Fruit fly (Drosophila melanogaster) whole organism, embryonic: ENCODE results near the gene mGluR.

Source experiments
- Bdp1 ChIP-seq: fragments of 200-800 bp; sonication (Bioruptor generic); optimal IDR thresholded peaks from 3 replicates; lab custom pipeline; 2016; ENCODE audit warnings: missing biosample characterization, missing genetic modification characterization
- Bgb ChIP-seq: fragments of 200-800 bp; sonication (Bioruptor generic); IDR thresholded peaks from 2 replicates; pipeline ENCODE4 v1.3.6; 2022; ENCODE audit warnings: missing biosample characterization, missing genetic modification characterization; ENCODE audit not compliant: partially characterized antibody
- CG12769 ChIP-seq: fragments of 200-800 bp; sonication (Bioruptor generic); optimal IDR thresholded peaks from 2 replicates; lab custom pipeline; 2019; ENCODE audit warnings: missing biosample characterization, mild to moderate bottlenecking, missing genetic modification characterization, moderate library complexity
- CG13296 ChIP-seq: fragments of 200-800 bp; sonication (Bioruptor generic); optimal IDR thresholded peaks from 3 replicates; lab custom pipeline; 2018; ENCODE audit warnings: missing biosample characterization, mild to moderate bottlenecking, missing genetic modification characterization
- CG14965 ChIP-seq: fragments of 200-800 bp; sonication (Bioruptor generic); optimal IDR thresholded peaks from 2 replicates; lab custom pipeline; 2016; ENCODE audit warnings: missing biosample characterization, missing genetic modification characterization, borderline replicate concordance
- CG15073 ChIP-seq: fragments of 200-800 bp; sonication (Bioruptor generic); optimal IDR thresholded peaks from 2 replicates; lab custom pipeline; 2016; ENCODE audit warnings: missing biosample characterization, missing genetic modification characterization
- CG15601 ChIP-seq: fragments of 200-800 bp; sonication (Bioruptor generic); optimal IDR thresholded peaks from 3 replicates; lab custom pipeline; 2019; ENCODE audit warnings: missing biosample characterization, mild to moderate bottlenecking, missing genetic modification characterization, moderate library complexity
- CG1603 ChIP-seq: fragments of 200-800 bp; sonication (Bioruptor generic); optimal IDR thresholded peaks from 2 replicates; lab custom pipeline; 2019; ENCODE audit warnings: missing biosample characterization, mild to moderate bottlenecking, missing genetic modification characterization, moderate library complexity
- CG17361 ChIP-seq: fragments of 200-800 bp; sonication (Bioruptor generic); IDR thresholded peaks from 3 replicates; pipeline ENCODE4 v1.3.6; 2022; ENCODE audit warnings: missing biosample characterization, missing genetic modification characterization
- CG17802 ChIP-seq: fragments of 200-800 bp; sonication (Bioruptor generic); optimal IDR thresholded peaks from 2 replicates; lab custom pipeline; 2018; ENCODE audit warnings: missing biosample characterization, mild to moderate bottlenecking, missing genetic modification characterization, moderate library complexity
- CG3163 ChIP-seq: fragments of 200-800 bp; sonication (Bioruptor generic); optimal IDR thresholded peaks from 3 replicates; lab custom pipeline; 2016; ENCODE audit warnings: missing biosample characterization, missing genetic modification characterization
- CG33213 ChIP-seq: fragments of 200-800 bp; sonication (Bioruptor generic); optimal IDR thresholded peaks from 3 replicates; lab custom pipeline; 2016; ENCODE audit warnings: missing biosample characterization, missing genetic modification characterization
- CG34224 ChIP-seq: fragments of 200-800 bp; sonication (Bioruptor generic); IDR thresholded peaks from 3 replicates; pipeline ENCODE4 v1.3.6; 2022; ENCODE audit warnings: missing biosample characterization, missing genetic modification characterization; ENCODE audit not compliant: partially characterized antibody
- CG4424 ChIP-seq: fragments of 200-800 bp; sonication (Bioruptor generic); optimal IDR thresholded peaks from 3 replicates; lab custom pipeline; 2016; ENCODE audit warnings: missing biosample characterization, missing genetic modification characterization
- CG6689 ChIP-seq: fragments of 200-800 bp; sonication (Bioruptor generic); IDR thresholded peaks from 2 replicates; pipeline ENCODE4 v1.3.6; 2022; ENCODE audit warnings: missing biosample characterization, missing genetic modification characterization
- CG7928 ChIP-seq: fragments of 200-800 bp; sonication (Bioruptor generic); optimal IDR thresholded peaks from 2 replicates; lab custom pipeline; 2017; ENCODE audit warnings: missing biosample characterization, mild to moderate bottlenecking, missing genetic modification characterization
- CG8290 ChIP-seq, 3 experiments: fragments of 200-800 bp; sonication (Bioruptor generic); optimal IDR thresholded peaks; 2 replicates each; lab custom pipeline; 2016 to 2019; ENCODE audit warnings: missing biosample characterization in 3 of 3, missing genetic modification characterization in 3 of 3, mild to moderate bottlenecking in 2 of 3, moderate library complexity in 1 of 3
- CG8359 ChIP-seq: fragments of 200-800 bp; sonication (Bioruptor generic); optimal IDR thresholded peaks from 2 replicates; lab custom pipeline; 2017; ENCODE audit warnings: missing biosample characterization, mild to moderate bottlenecking, missing genetic modification characterization, borderline replicate concordance
- CTCF ChIP-seq: fragments of 200-800 bp; sonication (Bioruptor generic); optimal IDR thresholded peaks from 2 replicates; lab custom pipeline; 2017; ENCODE audit warnings: missing biosample characterization, mild to moderate bottlenecking, missing genetic modification characterization, moderate library complexity
- Chrac-16 ChIP-seq: fragments of 200-800 bp; sonication (Bioruptor generic); optimal IDR thresholded peaks from 3 replicates; lab custom pipeline; 2016; ENCODE audit warnings: missing biosample characterization, missing genetic modification characterization
- D19B ChIP-seq: fragments of 200-800 bp; sonication (Bioruptor generic); optimal IDR thresholded peaks from 2 replicates; lab custom pipeline; 2017; ENCODE audit warnings: missing biosample characterization, mild to moderate bottlenecking, missing genetic modification characterization
- Ets65A ChIP-seq: fragments of 200-800 bp; sonication (Bioruptor generic); peaks from one replicate; lab custom pipeline; 2016; ENCODE audit warnings: missing biosample characterization, missing genetic modification characterization
- Fer2 ChIP-seq: fragments of 200-800 bp; sonication (Bioruptor generic); optimal IDR thresholded peaks from 2 replicates; lab custom pipeline; 2018; ENCODE audit warnings: missing biosample characterization, mild to moderate bottlenecking, missing genetic modification characterization, moderate library complexity
- Lpt ChIP-seq: fragments of >200 bp; optimal IDR thresholded peaks from 2 replicates; lab custom pipeline; 2018; ENCODE audit warnings: missing biosample characterization, missing genetic modification characterization
- Myb ChIP-seq: fragments of 200-800 bp; sonication (Bioruptor generic); optimal IDR thresholded peaks from 2 replicates; lab custom pipeline; 2016; ENCODE audit warnings: missing biosample characterization, missing genetic modification characterization
- NC2α ChIP-seq: fragments of 200-800 bp; sonication (Bioruptor generic); optimal IDR thresholded peaks from 2 replicates; lab custom pipeline; 2016; ENCODE audit warnings: missing biosample characterization, missing genetic modification characterization
- Nf-YB ChIP-seq: fragments of 200-800 bp; sonication (Bioruptor generic); optimal IDR thresholded peaks from 3 replicates; lab custom pipeline; 2019; ENCODE audit warnings: missing biosample characterization, mild to moderate bottlenecking, missing genetic modification characterization, moderate library complexity
- Nf-YC ChIP-seq: fragments of 200-800 bp; optimal IDR thresholded peaks from 3 replicates; lab custom pipeline; 2019; ENCODE audit warnings: missing biosample characterization, mild to moderate bottlenecking, missing genetic modification characterization, moderate library complexity
- Scr ChIP-seq: fragments of 200-800 bp; sonication (Bioruptor generic); IDR thresholded peaks from 2 replicates; pipeline ENCODE4 v1.3.6; 2022; ENCODE audit warnings: missing biosample characterization, missing genetic modification characterization; ENCODE audit not compliant: partially characterized antibody
- amos ChIP-seq: fragments of 200-800 bp; sonication (Bioruptor generic); IDR thresholded peaks from 2 replicates; pipeline ENCODE4 v1.3.6; 2022; ENCODE audit warnings: missing biosample characterization, missing genetic modification characterization; ENCODE audit not compliant: partially characterized antibody
- ato ChIP-seq: fragments of 200-800 bp; sonication (Bioruptor generic); IDR thresholded peaks from 2 replicates; pipeline ENCODE4 v1.3.6; 2022; ENCODE audit warnings: missing biosample characterization, missing genetic modification characterization; ENCODE audit not compliant: partially characterized antibody
- bsh ChIP-seq, 2 experiments: fragments of 200-800 bp; sonication (Bioruptor generic); optimal IDR thresholded peaks; 2 replicates each; lab custom pipeline; 2017 to 2018; ENCODE audit warnings: mild to moderate bottlenecking in 2 of 2, missing biosample characterization in 2 of 2, missing genetic modification characterization in 2 of 2, moderate library complexity in 1 of 2
- ci ChIP-seq: fragments of 200-800 bp; sonication (Bioruptor generic); IDR thresholded peaks from 3 replicates; pipeline ENCODE4 v1.3.6; 2022; ENCODE audit warnings: missing biosample characterization, missing genetic modification characterization
- crc ChIP-seq: fragments of 200-800 bp; sonication (Bioruptor generic); optimal IDR thresholded peaks from 2 replicates; lab custom pipeline; 2016; ENCODE audit warnings: missing biosample characterization, missing genetic modification characterization
- ems ChIP-seq: fragments of 200-800 bp; sonication (Bioruptor generic); optimal IDR thresholded peaks from 3 replicates; lab custom pipeline; 2016; ENCODE audit warnings: missing biosample characterization, missing genetic modification characterization
- ftz-f1 ChIP-seq: fragments of 200-800 bp; sonication (Bioruptor generic); optimal IDR thresholded peaks from 2 replicates; lab custom pipeline; 2016; ENCODE audit warnings: missing biosample characterization, missing genetic modification characterization
- gem ChIP-seq: fragments of 200-800 bp; sonication (Bioruptor generic); optimal IDR thresholded peaks from 2 replicates; lab custom pipeline; 2019; ENCODE audit warnings: missing biosample characterization, mild to moderate bottlenecking, missing genetic modification characterization, moderate library complexity
- gfzf ChIP-seq: fragments of 200-800 bp; sonication (Bioruptor generic); optimal IDR thresholded peaks from 2 replicates; lab custom pipeline; 2016; ENCODE audit warnings: missing biosample characterization, mild to moderate bottlenecking, missing genetic modification characterization, moderate library complexity
- gsb-n ChIP-seq: fragments of 200-800 bp; sonication (Bioruptor generic); optimal IDR thresholded peaks from 3 replicates; lab custom pipeline; 2018; ENCODE audit warnings: missing biosample characterization, mild to moderate bottlenecking, missing genetic modification characterization
- nau ChIP-seq: fragments of 200-800 bp; sonication (Bioruptor generic); optimal IDR thresholded peaks from 3 replicates; lab custom pipeline; 2017; ENCODE audit warnings: missing biosample characterization, mild to moderate bottlenecking, missing genetic modification characterization, missing genetic modification reagents
- pzg ChIP-seq: fragments of 200-800 bp; sonication (Bioruptor generic); optimal IDR thresholded peaks from 3 replicates; lab custom pipeline; 2018; ENCODE audit warnings: missing biosample characterization, mild to moderate bottlenecking, missing genetic modification characterization, moderate library complexity
- sens ChIP-seq: fragments of 200-800 bp; sonication (Bioruptor generic); peaks from one replicate; lab custom pipeline; 2016; ENCODE audit warnings: missing biosample characterization, missing genetic modification characterization
- shn ChIP-seq: fragments of 200-800 bp; sonication (Bioruptor generic); optimal IDR thresholded peaks from 3 replicates; lab custom pipeline; 2016; ENCODE audit warnings: missing biosample characterization, missing genetic modification characterization
- stc ChIP-seq: fragments of 200-800 bp; sonication (Bioruptor generic); IDR thresholded peaks from 2 replicates; pipeline ENCODE4 v1.3.6; 2022; ENCODE audit warnings: missing biosample characterization, missing genetic modification characterization
- stwl ChIP-seq: fragments of 200-800 bp; sonication (Bioruptor generic); optimal IDR thresholded peaks from 3 replicates; lab custom pipeline; 2018; ENCODE audit warnings: missing biosample characterization, mild to moderate bottlenecking, missing genetic modification characterization, moderate library complexity
- sug ChIP-seq: fragments of 200-800 bp; optimal IDR thresholded peaks from 2 replicates; lab custom pipeline; 2019; ENCODE audit warnings: missing biosample characterization, mild to moderate bottlenecking, missing genetic modification characterization, moderate library complexity
- tin ChIP-seq: fragments of 200-800 bp; sonication (Bioruptor generic); optimal IDR thresholded peaks from 3 replicates; lab custom pipeline; 2016; ENCODE audit warnings: missing biosample characterization, missing genetic modification characterization
- zen ChIP-seq: fragments of 200-800 bp; sonication (Bioruptor generic); optimal IDR thresholded peaks from 3 replicates; lab custom pipeline; 2018; ENCODE audit warnings: missing biosample characterization, mild to moderate bottlenecking, missing genetic modification characterization, moderate library complexity

Gene mGluR

dm6 chr4:979634-980474 is 43.2 kb downstream of the mGluR start (continued):
- TF ChIP-seq CG8359 (GFP tag; lab: Kevin White, UChicago) (no peak), sug (peak; percentile 3), stwl (tag; lab: Kevin White, UChicago) (peak; percentile 28), ftz-f1 (peak; percentile 34), pzg (peak; percentile 51), Nf-YB (peak; percentile 57), ci (GFP tag; lab: Robert Waterston, UW) (no peak), crc (no peak), Nf-YC (tag; lab: Kevin White, UChicago) (peak; percentile 80), Bdp1 (GFP tag; lab: Kevin White, UChicago) (no peak), nau (GFP tag; lab: Kevin White, UChicago) (peak; percentile 3), CG17802 (tag; lab: Kevin White, UChicago) (no peak), sens (GFP tag; lab: Kevin White, UChicago) (peak; percentile 79), CTCF (GFP tag; lab: Kevin White, UChicago) (peak; percentile 88), gsb-n (tag; lab: Kevin White, UChicago) (peak; percentile 29), amos (GFP tag; lab: Robert Waterston, UW) (peak; percentile 60), Chrac-16 (GFP tag; lab: Kevin White, UChicago) (peak; percentile 40), ems (GFP tag; lab: Kevin White, UChicago) (peak; percentile 15), CG12769 (tag; lab: Kevin White, UChicago) (peak; percentile 57), CG14965 (GFP tag; lab: Kevin White, UChicago) (no peak), zen (tag; lab: Kevin White, UChicago) (peak; percentile 33), Scr (GFP tag; lab: Robert Waterston, UW) (peak; percentile 69), Myb (peak; percentile 21), CG4424 (GFP tag; lab: Kevin White, UChicago) (peak; percentile 33), bsh (GFP tag; optimal IDR thresholded peaks at IDR 0.05; lab: Kevin White, UChicago) (peak in 1 of 2 experiments; percentile 39), CG15073 (GFP tag; lab: Kevin White, UChicago) (peak; percentile 15), Bgb (peak; percentile 87), Lpt (GFP tag; lab: Kevin White, UChicago) (no peak), CG33213 (GFP tag; lab: Kevin White, UChicago) (peak; percentile 95), tin (peak; percentile 12), CG17361 (GFP tag; lab: Robert Waterston, UW) (peak; percentile 51; the same call in 2 of the 3 replicates), CG8290 (GFP tag; optimal IDR thresholded peaks at IDR 0.05; lab: Kevin White, UChicago) (peak; percentile 58), CG8290 (tag; optimal IDR thresholded peaks at IDR 0.05; lab: Kevin White, UChicago) (peak in 1 of 2 experiments; percentile 43), CG7928 (peak; percentile 87), CG13296 (GFP tag; lab: Kevin White, UChicago) (no peak), ato (GFP tag; lab: Robert Waterston, UW) (peak; percentile 87), gfzf (peak; percentile 61), CG1603 (tag; lab: Kevin White, UChicago) (peak; percentile 39), CG15601 (tag; lab: Kevin White, UChicago) (peak; percentile 49), Ets65A (GFP tag; lab: Kevin White, UChicago) (no peak), D19B (GFP tag; lab: Kevin White, UChicago) (peak; percentile 64), CG3163 (GFP tag; lab: Kevin White, UChicago) (peak; percentile 8), stc (GFP tag; lab: Robert Waterston, UW) (no peak), CG6689 (no peak), gem (tag; lab: Kevin White, UChicago) (peak; percentile 38), Fer2 (tag; lab: Kevin White, UChicago) (no peak), CG34224 (peak; percentile 39; the same call in 1 of the 3 replicates), shn (GFP tag; lab: Kevin White, UChicago) (peak; percentile 2), NC2α (GFP tag; lab: Kevin White, UChicago) (peak; percentile 10)
